Worm (Caenorhabditis elegans) whole organism, young adult: Measurements from ENCODE around the gene srh-246.

Source experiments
- K11D2.4 ChIP-seq: fragments of 200-800 bp; sonication (Bioruptor generic); IDR thresholded peaks from 2 replicates; pipeline ENCODE4 v1.3.6; 2022; ENCODE audit warnings: missing genetic modification reagents, missing genetic modification characterization, missing compliant biosample characterization
- ccch-3 ChIP-seq: fragments of 200-800 bp; sonication (Bioruptor generic); optimal IDR thresholded peaks from 2 replicates; lab custom pipeline; 2018; ENCODE audit warnings: mild to moderate bottlenecking, missing genetic modification characterization, missing compliant biosample characterization
- gei-17 ChIP-seq: fragments of 200-800 bp; sonication (Bioruptor generic); optimal IDR thresholded peaks from 2 replicates; lab custom pipeline; 2018; ENCODE audit warnings: mild to moderate bottlenecking, missing genetic modification characterization, missing compliant biosample characterization
- unc-62 ChIP-seq: fragments of 150-350 bp; optimal IDR thresholded peaks from 2 replicates; lab custom pipeline; 2014; ENCODE audit warnings: missing biosample characterization, missing genetic modification reagents, missing genetic modification characterization
- zim-3 ChIP-seq: sonication (generic microtip); optimal IDR thresholded peaks from 2 replicates; lab custom pipeline; 2017; ENCODE audit warnings: mild to moderate bottlenecking, missing genetic modification characterization, moderate library complexity, missing compliant biosample characterization

- TF ChIP-seq zim-3 (tag; lab: Kevin White, UChicago) (no peak), ccch-3 (GFP tag; lab: Kevin White, UChicago) (no peak), K11D2.4 (GFP tag; lab: Robert Waterston, UW) (no peak), gei-17 (GFP tag; lab: Kevin White, UChicago) (no peak), unc-62 (GFP tag; lab: Kevin White, UChicago) (no peak)
Observed at ce11 chrV:674213-674612, 16.6 kb upstream of the srh-246 start, which contains the start of gene sru-25.
